Fruit fly (Drosophila melanogaster) whole organism, embryonic: Measurements from ENCODE around the gene tw.

ENCODE experiments used
- CG10274 ChIP-seq: fragments of 200-800 bp; sonication (Bioruptor generic); optimal IDR thresholded peaks from 3 replicates; lab custom pipeline; 2017; ENCODE audit warnings: missing biosample characterization, mild to moderate bottlenecking, missing genetic modification characterization
- CG11504 ChIP-seq: fragments of 200-800 bp; sonication (Bioruptor generic); optimal IDR thresholded peaks from 3 replicates; lab custom pipeline; 2019; ENCODE audit warnings: missing biosample characterization, mild to moderate bottlenecking, missing genetic modification characterization, moderate library complexity
- CG14050 ChIP-seq: fragments of 200-800 bp; sonication (Bioruptor generic); IDR thresholded peaks from 3 replicates; pipeline ENCODE4 v1.3.6; 2022; ENCODE audit warnings: missing biosample characterization, missing genetic modification characterization
- CG15011 ChIP-seq: fragments of 200-800 bp; sonication (Bioruptor generic); optimal IDR thresholded peaks from 3 replicates; lab custom pipeline; 2018; ENCODE audit warnings: missing biosample characterization, mild to moderate bottlenecking, missing genetic modification characterization
- CG1603 ChIP-seq: fragments of 200-800 bp; sonication (Bioruptor generic); optimal IDR thresholded peaks from 2 replicates; lab custom pipeline; 2019; ENCODE audit warnings: missing biosample characterization, mild to moderate bottlenecking, missing genetic modification characterization, moderate library complexity
- CG7556 ChIP-seq: fragments of 200-800 bp; sonication (Bioruptor generic); optimal IDR thresholded peaks from 2 replicates; lab custom pipeline; 2017; ENCODE audit warnings: missing biosample characterization, mild to moderate bottlenecking, missing genetic modification characterization
- CTCF ChIP-seq: fragments of 200-800 bp; sonication (Bioruptor generic); optimal IDR thresholded peaks from 2 replicates; lab custom pipeline; 2017; ENCODE audit warnings: missing biosample characterization, mild to moderate bottlenecking, missing genetic modification characterization, moderate library complexity
- Dll ChIP-seq: fragments of 200-800 bp; sonication (Bioruptor generic); IDR thresholded peaks from 4 replicates; pipeline ENCODE4 v1.3.6; 2022; ENCODE audit warnings: missing biosample characterization, missing genetic modification characterization; ENCODE audit not compliant: partially characterized antibody
- Ets65A ChIP-seq: fragments of 200-800 bp; sonication (Bioruptor generic); peaks from one replicate; lab custom pipeline; 2016; ENCODE audit warnings: missing biosample characterization, missing genetic modification characterization
- TFAM ChIP-seq: fragments of 200-800 bp; sonication (Bioruptor generic); optimal IDR thresholded peaks from 2 replicates; lab custom pipeline; 2017; ENCODE audit warnings: missing biosample characterization, missing genetic modification characterization, inconsistent platforms
- tna ChIP-seq: fragments of 200-800 bp; sonication (Bioruptor generic); IDR thresholded peaks from 2 replicates; pipeline ENCODE4 v1.3.6; 2022; ENCODE audit warnings: missing biosample characterization, missing genetic modification characterization; ENCODE audit not compliant: partially characterized antibody

DNA sequence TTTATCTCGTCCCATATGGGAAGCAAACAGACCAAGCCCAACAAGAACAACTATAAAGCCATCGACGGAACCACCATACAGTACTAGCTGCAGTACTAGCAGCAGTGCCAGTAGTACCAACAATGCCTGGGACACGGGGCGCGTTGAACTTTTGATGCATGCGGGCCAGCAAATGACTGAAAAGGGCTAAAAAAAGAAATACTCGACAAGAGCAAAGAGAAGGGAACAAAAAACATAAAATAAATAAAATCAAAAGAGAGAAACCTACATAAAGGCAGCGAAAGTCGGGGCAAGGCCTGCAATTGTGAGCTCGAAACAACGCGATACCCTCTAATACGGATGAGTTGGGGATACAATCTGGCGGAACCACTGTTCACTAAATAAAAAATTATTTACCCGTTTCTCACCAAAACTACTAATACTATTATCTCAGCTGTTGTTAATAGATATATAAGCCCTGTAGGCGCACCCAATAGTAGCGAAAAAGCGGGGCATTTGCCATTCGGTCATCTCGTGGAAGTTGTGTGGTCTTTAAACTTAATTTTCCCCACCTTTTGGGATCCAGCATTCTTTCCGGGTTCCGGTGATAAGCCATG is 44.8 kb upstream of the tw start:
- TF ChIP-seq TFAM (GFP tag; lab: Kevin White, UChicago) (no peak), CTCF (GFP tag; lab: Kevin White, UChicago) (no peak), CG11504 (tag; lab: Kevin White, UChicago) (no peak), CG1603 (tag; lab: Kevin White, UChicago) (no peak), CG10274 (GFP tag; lab: Kevin White, UChicago) (no peak), Ets65A (GFP tag; lab: Kevin White, UChicago) (peak; percentile 80), CG14050 (GFP tag; lab: Robert Waterston, UW) (no peak), Dll (GFP tag; lab: Robert Waterston, UW) (no peak), CG15011 (GFP tag; lab: Kevin White, UChicago) (no peak), CG7556 (GFP tag; lab: Kevin White, UChicago) (no peak), tna (no peak)
